Worm (Caenorhabditis elegans) whole organism, late embryonic: ENCODE data around the gene nyn-3.
A peak's percentile ranks its signal among the peaks of the same experiment; 100 is the strongest.

ENCODE experiments used
- F13H6.1 ChIP-seq: sonication (generic microtip); optimal IDR thresholded peaks from 2 replicates; lab custom pipeline; 2016; ENCODE audit warnings: missing genetic modification characterization, missing compliant biosample characterization
- K02D7.2 ChIP-seq: sonication (generic microtip); optimal IDR thresholded peaks from 2 replicates; lab custom pipeline; 2017; ENCODE audit warnings: mild to moderate bottlenecking, missing genetic modification characterization, missing compliant biosample characterization
- T23F11.4 ChIP-seq: fragments of 200-800 bp; sonication (Bioruptor generic); optimal IDR thresholded peaks from 2 replicates; lab custom pipeline; 2018; ENCODE audit warnings: mild to moderate bottlenecking, missing genetic modification characterization, missing compliant biosample characterization
- ceh-18 ChIP-seq: sonication (generic microtip); optimal IDR thresholded peaks from 2 replicates; lab custom pipeline; 2016; ENCODE audit warnings: missing genetic modification characterization, missing compliant biosample characterization
- ceh-19 ChIP-seq: fragments of 200-800 bp; sonication (Bioruptor generic); optimal IDR thresholded peaks from 2 replicates; lab custom pipeline; 2018; ENCODE audit warnings: mild to moderate bottlenecking, missing genetic modification characterization, missing compliant biosample characterization
- ceh-2 ChIP-seq: sonication (generic microtip); optimal IDR thresholded peaks from 2 replicates; lab custom pipeline; 2016; ENCODE audit warnings: missing genotype, missing genetic modification characterization, missing compliant biosample characterization
- ceh-30 ChIP-seq: fragments of 150-350 bp; optimal IDR thresholded peaks from 2 replicates; lab custom pipeline; 2014; ENCODE audit warnings: missing biosample characterization, missing genetic modification characterization
- ceh-45 ChIP-seq: fragments of 200-800 bp; sonication (Bioruptor generic); IDR thresholded peaks from 2 replicates; pipeline ENCODE4 v1.3.6; 2022; ENCODE audit warnings: missing genetic modification reagents, missing genetic modification characterization, missing compliant biosample characterization
- ceh-48 ChIP-seq: sonication (generic microtip); optimal IDR thresholded peaks from 2 replicates; lab custom pipeline; 2016; ENCODE audit warnings: missing genetic modification characterization, inconsistent platforms, missing compliant biosample characterization
- dve-1 ChIP-seq: sonication (generic microtip); optimal IDR thresholded peaks from 2 replicates; lab custom pipeline; 2017; ENCODE audit warnings: antibody characterized with exemption, mild to moderate bottlenecking, missing genetic modification characterization, missing compliant biosample characterization
- elt-2 ChIP-seq: sonication (generic microtip); optimal IDR thresholded peaks from 2 replicates; lab custom pipeline; 2016; ENCODE audit warnings: missing genetic modification reagents, missing genetic modification characterization, missing compliant biosample characterization
- elt-4 ChIP-seq: sonication (generic microtip); optimal IDR thresholded peaks from 2 replicates; lab custom pipeline; 2016; ENCODE audit warnings: missing genetic modification characterization, missing compliant biosample characterization
- fkh-6 ChIP-seq: sonication (generic microtip); optimal IDR thresholded peaks from 2 replicates; lab custom pipeline; 2016; ENCODE audit warnings: missing genetic modification characterization, missing compliant biosample characterization
- gmeb-2 ChIP-seq: sonication (generic microtip); optimal IDR thresholded peaks from 2 replicates; lab custom pipeline; 2016; ENCODE audit warnings: missing genetic modification characterization, inconsistent platforms, missing compliant biosample characterization
- hlh-13 ChIP-seq: fragments of 200-800 bp; sonication (Bioruptor generic); optimal IDR thresholded peaks from 2 replicates; lab custom pipeline; 2018; ENCODE audit warnings: mild to moderate bottlenecking, missing genetic modification characterization, missing compliant biosample characterization
- hlh-30 ChIP-seq: sonication (generic microtip); optimal IDR thresholded peaks from 2 replicates; lab custom pipeline; 2017; ENCODE audit warnings: antibody characterized with exemption, missing genetic modification characterization, missing compliant biosample characterization; ENCODE audit not compliant: insufficient read depth
- hlh-6 ChIP-seq: sonication (generic microtip); optimal IDR thresholded peaks from 2 replicates; lab custom pipeline; 2016; ENCODE audit warnings: missing genotype, missing genetic modification characterization, missing compliant biosample characterization
- hlh-8 ChIP-seq: sonication (generic microtip); optimal IDR thresholded peaks from 2 replicates; lab custom pipeline; 2016; ENCODE audit warnings: missing genotype, missing genetic modification characterization, missing compliant biosample characterization
- lim-6 ChIP-seq: sonication (generic microtip); optimal IDR thresholded peaks from 2 replicates; lab custom pipeline; 2016; ENCODE audit warnings: missing genetic modification characterization, missing compliant biosample characterization
- lin-11 ChIP-seq: fragments of 200-800 bp; sonication (Bioruptor generic); optimal IDR thresholded peaks from 2 replicates; lab custom pipeline; 2018; ENCODE audit warnings: mild to moderate bottlenecking, missing genetic modification characterization, missing compliant biosample characterization
- nfya-1 ChIP-seq: sonication (generic microtip); optimal IDR thresholded peaks from 2 replicates; lab custom pipeline; 2017; ENCODE audit warnings: missing genetic modification characterization, mild to moderate bottlenecking, missing compliant biosample characterization, antibody characterized with exemption, moderate library complexity
- nhr-11 ChIP-seq: fragments of 150-350 bp; optimal IDR thresholded peaks from 2 replicates; lab custom pipeline; 2014; ENCODE audit warnings: missing biosample characterization, missing genetic modification characterization
- npax-4 ChIP-seq: sonication (generic microtip); optimal IDR thresholded peaks from 2 replicates; lab custom pipeline; 2016; ENCODE audit warnings: missing genetic modification characterization, missing compliant biosample characterization
- pat-9 ChIP-seq: fragments of 200-800 bp; sonication (Bioruptor generic); optimal IDR thresholded peaks from 2 replicates; lab custom pipeline; 2018; ENCODE audit warnings: mild to moderate bottlenecking, missing genetic modification characterization, moderate library complexity, missing compliant biosample characterization
- pha-2 ChIP-seq: sonication (generic microtip); optimal IDR thresholded peaks from 2 replicates; lab custom pipeline; 2017; ENCODE audit warnings: mild to moderate bottlenecking, missing genetic modification characterization, missing compliant biosample characterization
- pqm-1 ChIP-seq: sonication (generic microtip); optimal IDR thresholded peaks from 2 replicates; lab custom pipeline; 2016; ENCODE audit warnings: missing genetic modification characterization, missing compliant biosample characterization
- ref-2 ChIP-seq: sonication (generic microtip); optimal IDR thresholded peaks from 2 replicates; lab custom pipeline; 2016; ENCODE audit warnings: missing genetic modification characterization, missing compliant biosample characterization
- sdc-2 ChIP-seq: sonication (generic microtip); optimal IDR thresholded peaks from 2 replicates; lab custom pipeline; 2016; ENCODE audit warnings: missing genotype, missing genetic modification characterization, missing compliant biosample characterization
- syd-9 ChIP-seq: sonication (generic microtip); optimal IDR thresholded peaks from 2 replicates; lab custom pipeline; 2016; ENCODE audit warnings: mild to moderate bottlenecking, missing genetic modification characterization, moderate library complexity, missing compliant biosample characterization
- ttx-3 ChIP-seq: sonication (generic microtip); optimal IDR thresholded peaks from 2 replicates; lab custom pipeline; 2016; ENCODE audit warnings: missing genetic modification reagents, missing genetic modification characterization, missing compliant biosample characterization
- unc-3 ChIP-seq, 2 experiments: fragments of 200-800 bp in 1 of 2; sonication (Bioruptor generic) in 1 of 2; sonication (generic microtip) in 1 of 2; conservative IDR thresholded peaks in 1 of 2; optimal IDR thresholded peaks in 1 of 2; 2 replicates each; pipeline versions ENCODE4 v1.3.6 to Lab custom; 2016 to 2022; ENCODE audit warnings: missing compliant biosample characterization in 2 of 2, missing genetic modification characterization in 2 of 2, missing genetic modification reagents in 1 of 2
- unc-42 ChIP-seq: sonication (generic microtip); optimal IDR thresholded peaks from 2 replicates; lab custom pipeline; 2016; ENCODE audit warnings: missing genotype, missing genetic modification characterization, missing compliant biosample characterization
- unc-55 ChIP-seq: sonication (generic microtip); optimal IDR thresholded peaks from 2 replicates; lab custom pipeline; 2017; ENCODE audit warnings: missing biosample characterization, missing genetic modification reagents, missing genetic modification characterization
- unc-86 ChIP-seq: sonication (generic microtip); optimal IDR thresholded peaks from 2 replicates; lab custom pipeline; 2016; ENCODE audit warnings: missing genetic modification characterization, missing compliant biosample characterization

nyn-3 gene

ce11 chrII:6269805-6270414, 22.5 kb downstream of the nyn-3 start, which contains the start of gene F13H8.2 (continued):
- TF ChIP-seq ref-2 (tag; lab: Kevin White, UChicago) (peak; percentile 71), elt-2 (tag; lab: Kevin White, UChicago) (peak; percentile 25), ceh-18 (tag; lab: Kevin White, UChicago) (peak; percentile 20)
- TF ChIP-seq, all 69 proteins: peak for 20

ce11 chrII:6267983-6268382, 24.4 kb downstream of the nyn-3 start, which contains the start of gene F13H8.8:
Gene F13H8.8, minus strand, starts transcription at chrII:6268083.
- TF ChIP-seq npax-4 (no peak), dve-1 (tag; lab: Kevin White, UChicago) (no peak), K02D7.2 (tag; lab: Kevin White, UChicago) (no peak), unc-86 (tag; lab: Kevin White, UChicago) (no peak), syd-9 (tag; lab: Kevin White, UChicago) (no peak), ceh-19 (GFP tag; lab: Kevin White, UChicago) (no peak), unc-55 (GFP tag; lab: Kevin White, UChicago) (no peak), hlh-13 (GFP tag; lab: Kevin White, UChicago) (no peak)

- TF ChIP-seq hlh-30 (tag; lab: Kevin White, UChicago) (no peak), pqm-1 (tag; lab: Kevin White, UChicago) (no peak), ceh-45 (GFP tag; lab: Robert Waterston, UW) (no peak), pat-9 (no peak), nfya-1 (tag; lab: Kevin White, UChicago) (no peak), elt-4 (tag; lab: Kevin White, UChicago) (no peak), lin-11 (no peak), unc-42 (tag; lab: Kevin White, UChicago) (no peak), unc-55 (GFP tag; lab: Kevin White, UChicago) (no peak), pha-2 (no peak), npax-4 (no peak), gmeb-2 (tag; lab: Kevin White, UChicago) (no peak), F13H6.1 (tag; lab: Kevin White, UChicago) (no peak)
These were observed 28.7 kb downstream of the nyn-3 start, which contains the start of gene F13H8.3 for ce11 chrII:6263685-6264084. Gene F13H8.3, plus strand, starts transcription at chrII:6263985.

- TF ChIP-seq nhr-11 (tag; lab: Kevin White, UChicago) (no peak), elt-2 (tag; lab: Kevin White, UChicago) (no peak), ceh-30 (tag; lab: Kevin White, UChicago) (no peak), lim-6 (tag; lab: Kevin White, UChicago) (no peak), ceh-45 (GFP tag; lab: Robert Waterston, UW) (no peak), hlh-13 (GFP tag; lab: Kevin White, UChicago) (no peak), T23F11.4 (GFP tag; lab: Kevin White, UChicago) (no peak), hlh-8 (tag; lab: Kevin White, UChicago) (no peak), unc-3 (GFP tag; conservative IDR thresholded peaks at IDR 0.05; lab: Robert Waterston, UW) (no peak), unc-3 (tag; optimal IDR thresholded peaks at IDR 0.05; lab: Kevin White, UChicago) (no peak), ref-2 (tag; lab: Kevin White, UChicago) (no peak), unc-86 (tag; lab: Kevin White, UChicago) (no peak), ttx-3 (tag; lab: Kevin White, UChicago) (no peak), lin-11 (no peak), ceh-18 (tag; lab: Kevin White, UChicago) (no peak), ceh-2 (tag; lab: Kevin White, UChicago) (no peak), sdc-2 (tag; lab: Kevin White, UChicago) (no peak), hlh-6 (tag; lab: Kevin White, UChicago) (no peak), ceh-48 (tag; lab: Kevin White, UChicago) (no peak), fkh-6 (no peak), unc-42 (tag; lab: Kevin White, UChicago) (no peak)
These were observed 30.2 kb downstream of the nyn-3 start, which contains the start of gene F13H8.12 for ce11 chrII:6262222-6262621. Gene F13H8.12, plus strand, starts transcription at chrII:6262522.
